Fruit fly (Drosophila melanogaster) whole organism, embryonic: ENCODE measurements around the gene Sbp2.

Source experiments
- Aef1 ChIP-seq: fragments of 200-800 bp; sonication (Bioruptor generic); IDR thresholded peaks from 3 replicates; pipeline ENCODE4 v1.3.6; 2022; ENCODE audit warnings: missing biosample characterization, missing genetic modification characterization
- Atf6 ChIP-seq: fragments of 200-800 bp; sonication (Bioruptor generic); IDR thresholded peaks from 2 replicates; pipeline ENCODE4 v1.3.6; 2022; ENCODE audit warnings: missing biosample characterization, missing genetic modification characterization
- C15 ChIP-seq: fragments of 200-800 bp; sonication (Bioruptor generic); IDR thresholded peaks from 3 replicates; pipeline ENCODE4 v1.3.6; 2022; ENCODE audit warnings: missing biosample characterization, missing genetic modification characterization
- CG10147 ChIP-seq: fragments of 200-800 bp; sonication (Bioruptor generic); optimal IDR thresholded peaks from 2 replicates; lab custom pipeline; 2019; ENCODE audit warnings: missing biosample characterization, mild to moderate bottlenecking, missing genetic modification characterization, moderate library complexity
- CG10462 ChIP-seq: fragments of 200-800 bp; sonication (Bioruptor generic); optimal IDR thresholded peaks from 2 replicates; lab custom pipeline; 2016; ENCODE audit warnings: missing biosample characterization, missing genetic modification characterization
- CG10543 ChIP-seq: fragments of 200-800 bp; sonication (Bioruptor generic); optimal IDR thresholded peaks from 3 replicates; lab custom pipeline; 2017; ENCODE audit warnings: missing biosample characterization, mild to moderate bottlenecking, missing genetic modification characterization, moderate library complexity
- CG11093 ChIP-seq: fragments of 200-800 bp; sonication (Bioruptor generic); IDR thresholded peaks from 3 replicates; pipeline ENCODE4 v1.3.6; 2022; ENCODE audit warnings: missing biosample characterization, missing genetic modification characterization
- CG12391 ChIP-seq: fragments of 200-800 bp; sonication (Bioruptor generic); optimal IDR thresholded peaks from 3 replicates; lab custom pipeline; 2018; ENCODE audit warnings: missing biosample characterization, mild to moderate bottlenecking, missing genetic modification characterization, moderate library complexity
- CG13296 ChIP-seq: fragments of 200-800 bp; sonication (Bioruptor generic); optimal IDR thresholded peaks from 3 replicates; lab custom pipeline; 2018; ENCODE audit warnings: missing biosample characterization, mild to moderate bottlenecking, missing genetic modification characterization
- CG13775 ChIP-seq: fragments of 200-800 bp; sonication (Bioruptor generic); optimal IDR thresholded peaks from 3 replicates; lab custom pipeline; 2017; ENCODE audit warnings: missing biosample characterization, mild to moderate bottlenecking, missing genetic modification characterization
- CG13894 ChIP-seq: fragments of 200-800 bp; sonication (Bioruptor generic); optimal IDR thresholded peaks from 3 replicates; lab custom pipeline; 2018; ENCODE audit warnings: missing biosample characterization, mild to moderate bottlenecking, missing genetic modification characterization, moderate library complexity
- CG14050 ChIP-seq: fragments of 200-800 bp; sonication (Bioruptor generic); IDR thresholded peaks from 3 replicates; pipeline ENCODE4 v1.3.6; 2022; ENCODE audit warnings: missing biosample characterization, missing genetic modification characterization
- CG15601 ChIP-seq: fragments of 200-800 bp; sonication (Bioruptor generic); optimal IDR thresholded peaks from 3 replicates; lab custom pipeline; 2019; ENCODE audit warnings: missing biosample characterization, mild to moderate bottlenecking, missing genetic modification characterization, moderate library complexity
- CG17568 ChIP-seq: fragments of 200-800 bp; sonication (Bioruptor generic); optimal IDR thresholded peaks from 2 replicates; lab custom pipeline; 2018; ENCODE audit warnings: missing biosample characterization, mild to moderate bottlenecking, missing genetic modification characterization, moderate library complexity
- CG18011 ChIP-seq: fragments of 200-800 bp; sonication (Bioruptor generic); optimal IDR thresholded peaks from 2 replicates; lab custom pipeline; 2017; ENCODE audit warnings: missing biosample characterization, missing genetic modification characterization, mild to moderate bottlenecking, moderate library complexity, missing genotype
- CG18262 ChIP-seq: fragments of 200-800 bp; optimal IDR thresholded peaks from 3 replicates; lab custom pipeline; 2019; ENCODE audit warnings: missing biosample characterization, mild to moderate bottlenecking, missing genetic modification characterization, moderate library complexity
- CG2875 ChIP-seq: fragments of 200-800 bp; sonication (Bioruptor generic); optimal IDR thresholded peaks from 2 replicates; lab custom pipeline; 2017; ENCODE audit warnings: missing biosample characterization, mild to moderate bottlenecking, missing genetic modification characterization, missing genetic modification reagents
- CG31365 ChIP-seq: fragments of 200-800 bp; sonication (Bioruptor generic); optimal IDR thresholded peaks from 2 replicates; lab custom pipeline; 2018; ENCODE audit warnings: missing biosample characterization, mild to moderate bottlenecking, missing genetic modification characterization
- CG33213 ChIP-seq: fragments of 200-800 bp; sonication (Bioruptor generic); optimal IDR thresholded peaks from 3 replicates; lab custom pipeline; 2016; ENCODE audit warnings: missing biosample characterization, missing genetic modification characterization
- CG3847 ChIP-seq: fragments of 200-800 bp; sonication (Bioruptor generic); IDR thresholded peaks from 2 replicates; pipeline ENCODE4 v1.3.6; 2022; ENCODE audit warnings: missing biosample characterization, missing genetic modification characterization
- CG4730 ChIP-seq: fragments of 200-800 bp; sonication (Bioruptor generic); IDR thresholded peaks from 2 replicates; pipeline ENCODE4 v1.3.6; 2022; ENCODE audit warnings: missing biosample characterization, missing genetic modification characterization
- CG5953 ChIP-seq: fragments of 200-800 bp; sonication (Bioruptor generic); IDR thresholded peaks from 2 replicates; pipeline ENCODE4 v1.3.6; 2022; ENCODE audit warnings: missing biosample characterization, missing genetic modification characterization
- CG7357 ChIP-seq: fragments of 200-800 bp; sonication (Bioruptor generic); IDR thresholded peaks from 3 replicates; pipeline ENCODE4 v1.3.6; 2022; ENCODE audit warnings: missing biosample characterization, missing genetic modification characterization
- CG8388 ChIP-seq: fragments of 200-800 bp; sonication (Bioruptor generic); optimal IDR thresholded peaks from 2 replicates; lab custom pipeline; 2019; ENCODE audit warnings: missing biosample characterization, mild to moderate bottlenecking, missing genetic modification characterization, moderate library complexity
- CG8944 ChIP-seq: fragments of 200-800 bp; sonication (Bioruptor generic); optimal IDR thresholded peaks from 3 replicates; lab custom pipeline; 2016; ENCODE audit warnings: missing biosample characterization, missing genetic modification characterization
- CG9215 ChIP-seq: fragments of 200-800 bp; sonication (Bioruptor generic); IDR thresholded peaks from 2 replicates; pipeline ENCODE4 v1.3.6; 2022; ENCODE audit warnings: missing biosample characterization, missing genetic modification characterization
- CHES-1-like ChIP-seq: fragments of 200-800 bp; sonication (Bioruptor generic); optimal IDR thresholded peaks from 2 replicates; lab custom pipeline; 2016; ENCODE audit warnings: missing biosample characterization, missing genetic modification characterization
- Chrac-16 ChIP-seq: fragments of 200-800 bp; sonication (Bioruptor generic); optimal IDR thresholded peaks from 3 replicates; lab custom pipeline; 2016; ENCODE audit warnings: missing biosample characterization, missing genetic modification characterization
- CoRest ChIP-seq: fragments of 200-800 bp; sonication (Bioruptor generic); optimal IDR thresholded peaks from 3 replicates; lab custom pipeline; 2018; ENCODE audit warnings: missing biosample characterization, mild to moderate bottlenecking, missing genetic modification characterization, moderate library complexity
- Drgx ChIP-seq: fragments of 200-800 bp; sonication (Bioruptor generic); IDR thresholded peaks from 2 replicates; pipeline ENCODE4 v1.3.6; 2022; ENCODE audit warnings: missing biosample characterization, missing genetic modification characterization
- ERR ChIP-seq: fragments of 200-800 bp; sonication (Bioruptor generic); optimal IDR thresholded peaks from 2 replicates; lab custom pipeline; 2016; ENCODE audit warnings: missing biosample characterization, missing genetic modification characterization
- H15 ChIP-seq: fragments of 200-800 bp; sonication (Bioruptor generic); IDR thresholded peaks from 3 replicates; pipeline ENCODE4 v1.3.6; 2022; ENCODE audit warnings: missing biosample characterization, missing genetic modification characterization
- Nf-YB ChIP-seq: fragments of 200-800 bp; sonication (Bioruptor generic); optimal IDR thresholded peaks from 3 replicates; lab custom pipeline; 2019; ENCODE audit warnings: missing biosample characterization, mild to moderate bottlenecking, missing genetic modification characterization, moderate library complexity
- bab2 ChIP-seq: fragments of 200-800 bp; sonication (Bioruptor generic); optimal IDR thresholded peaks from 2 replicates; lab custom pipeline; 2016; ENCODE audit warnings: missing biosample characterization, missing genetic modification characterization
- bsh ChIP-seq, 2 experiments: fragments of 200-800 bp; sonication (Bioruptor generic); optimal IDR thresholded peaks; 2 replicates each; lab custom pipeline; 2017 to 2018; ENCODE audit warnings: mild to moderate bottlenecking in 2 of 2, missing biosample characterization in 2 of 2, missing genetic modification characterization in 2 of 2, moderate library complexity in 1 of 2
- cato ChIP-seq: fragments of 200-800 bp; sonication (Bioruptor generic); optimal IDR thresholded peaks from 2 replicates; lab custom pipeline; 2016; ENCODE audit warnings: missing biosample characterization, missing genetic modification characterization, borderline replicate concordance
- chif ChIP-seq, 2 experiments: fragments of 200-800 bp; sonication (Bioruptor generic); optimal IDR thresholded peaks; 3 replicates each; lab custom pipeline; 2016; ENCODE audit warnings: missing biosample characterization in 2 of 2, missing genetic modification characterization in 2 of 2
- crc ChIP-seq: fragments of 200-800 bp; sonication (Bioruptor generic); optimal IDR thresholded peaks from 2 replicates; lab custom pipeline; 2016; ENCODE audit warnings: missing biosample characterization, missing genetic modification characterization
- gce ChIP-seq: fragments of 200-800 bp; sonication (Bioruptor generic); IDR thresholded peaks from 3 replicates; pipeline ENCODE4 v1.3.6; 2022; ENCODE audit warnings: missing biosample characterization, missing genetic modification characterization
- kni ChIP-seq: fragments of 200-800 bp; sonication (Bioruptor generic); optimal IDR thresholded peaks from 3 replicates; lab custom pipeline; 2017; ENCODE audit warnings: mild to moderate bottlenecking, missing biosample characterization, missing genetic modification reagents, missing genetic modification characterization
- pan ChIP-seq, 4 experiments: fragments of >200 bp in 3 of 4; fragments of 200-800 bp in 1 of 4; sonication (Bioruptor generic) in 1 of 4; optimal IDR thresholded peaks in 3 of 4; IDR thresholded peaks in 1 of 4; 2 replicates each; pipeline versions ENCODE4 v1.3.6 to Lab custom; 2017 to 2022; ENCODE audit warnings: missing biosample characterization in 2 of 4, missing genetic modification characterization in 2 of 4, mixed read lengths in 1 of 4
- rib ChIP-seq: fragments of 200-800 bp; sonication (Bioruptor generic); IDR thresholded peaks from 2 replicates; pipeline ENCODE4 v1.3.6; 2022; ENCODE audit warnings: missing biosample characterization, missing genetic modification characterization
- schlank ChIP-seq: fragments of 200-800 bp; sonication (Bioruptor generic); optimal IDR thresholded peaks from 2 replicates; lab custom pipeline; 2018; ENCODE audit warnings: missing biosample characterization, mild to moderate bottlenecking, missing genetic modification characterization
- slou ChIP-seq: fragments of 200-800 bp; sonication (Bioruptor generic); optimal IDR thresholded peaks from 3 replicates; lab custom pipeline; 2016; ENCODE audit warnings: missing biosample characterization, missing genetic modification characterization
- slp2 ChIP-seq: fragments of 200-800 bp; sonication (Bioruptor generic); optimal IDR thresholded peaks from 2 replicates; lab custom pipeline; 2016; ENCODE audit warnings: missing biosample characterization, missing genetic modification characterization
- tgo ChIP-seq: fragments of 200-800 bp; sonication (Bioruptor generic); IDR thresholded peaks from 3 replicates; pipeline ENCODE4 v1.3.6; 2022; ENCODE audit warnings: missing biosample characterization, missing genetic modification characterization
- vvl ChIP-seq: fragments of 200-800 bp; sonication (Bioruptor generic); IDR thresholded peaks from 2 replicates; pipeline ENCODE4 v1.3.6; 2022; ENCODE audit warnings: missing biosample characterization, missing genetic modification characterization
- z ChIP-seq: fragments of 200-800 bp; sonication (Bioruptor generic); IDR thresholded peaks from 3 replicates; pipeline ENCODE4 v1.3.6; 2022; ENCODE audit warnings: missing biosample characterization, missing genetic modification characterization

The Sbp2 gene

DNA sequence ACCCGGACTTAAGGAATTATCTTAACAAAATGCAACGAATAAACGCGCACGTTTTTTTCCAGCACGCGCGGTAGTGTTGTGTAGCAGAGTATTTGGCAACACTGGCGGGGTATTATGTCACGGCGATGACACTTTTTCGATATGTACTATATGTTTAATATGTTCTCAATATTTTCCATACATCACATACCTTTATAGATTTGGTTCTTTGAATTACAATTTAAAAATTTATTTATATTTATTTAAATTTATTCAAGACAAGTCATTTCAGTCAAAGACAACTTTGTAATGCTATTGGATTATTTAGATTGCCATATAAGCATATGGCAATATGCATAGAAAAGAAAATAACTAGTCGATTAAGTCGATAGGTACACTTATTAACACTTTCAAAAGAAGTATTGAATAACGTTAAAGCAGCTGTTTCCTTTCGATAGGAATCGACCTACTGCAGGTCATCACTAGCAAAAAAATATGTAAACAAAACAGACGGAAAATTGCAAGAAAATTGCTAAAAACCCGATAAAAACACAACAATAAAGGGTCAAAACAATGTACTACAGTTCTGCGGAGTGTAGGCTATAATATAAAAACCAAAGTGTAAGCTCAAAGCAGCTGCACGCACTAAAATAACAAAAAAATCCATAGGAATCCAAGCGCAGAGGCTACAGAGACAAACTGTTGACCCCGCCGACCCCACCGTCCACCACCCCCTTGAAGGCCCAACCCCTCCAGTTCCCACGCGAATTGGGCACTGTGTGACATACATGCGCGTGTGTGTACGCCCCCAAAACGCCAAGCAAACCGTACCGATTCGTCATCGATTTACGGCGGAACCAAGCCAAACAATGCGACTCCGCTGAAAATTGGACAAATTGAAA lies 42.4 kb downstream of the Sbp2 start, which contains the start of the genes CG7182 and GAPcenA (continued):
- TF ChIP-seq Atf6 (GFP tag; lab: Robert Waterston, UW) (no peak), gce (GFP tag; lab: Robert Waterston, UW) (no peak), Chrac-16 (GFP tag; lab: Kevin White, UChicago) (peak; percentile 63), bab2 (GFP tag; lab: Kevin White, UChicago) (peak; percentile 7), tgo (GFP tag; lab: Robert Waterston, UW) (peak; percentile 46), CG12391 (tag; lab: Kevin White, UChicago) (peak; percentile 81), CG10543 (GFP tag; lab: Kevin White, UChicago) (peak; percentile 75), Drgx (GFP tag; lab: Robert Waterston, UW) (no peak), cato (peak; percentile 27), H15 (0 out of 3 replicates have a peak, but pooled peaks have one; percentile 27), CG11093 (GFP tag; lab: Robert Waterston, UW) (no peak), bsh (GFP tag; optimal IDR thresholded peaks at IDR 0.05; lab: Kevin White, UChicago) (peak in 1 of 2 experiments; percentile 56), CG7357 (GFP tag; lab: Robert Waterston, UW) (no peak), Aef1 (GFP tag; lab: Robert Waterston, UW) (peak; percentile 39; the same call in 1 of the 3 replicates), crc (no peak), CG17568 (GFP tag; lab: Kevin White, UChicago) (no peak), z (GFP tag; lab: Robert Waterston, UW) (no peak), CG2875 (GFP tag; lab: Kevin White, UChicago) (no peak), CG13894 (peak; percentile 71), CG5953 (GFP tag; lab: Robert Waterston, UW) (no peak), CG13775 (peak; percentile 79), slp2 (GFP tag; lab: Kevin White, UChicago) (peak; percentile 0), CG18262 (tag; lab: Kevin White, UChicago) (peak; percentile 79), CHES-1-like (GFP tag; lab: Kevin White, UChicago) (no peak), CG4730 (GFP tag; lab: Robert Waterston, UW) (no peak), ERR (GFP tag; lab: Kevin White, UChicago) (no peak), CG3847 (GFP tag; lab: Robert Waterston, UW) (peak; percentile 58; the same call in 1 of the 2 replicates), CG10147 (GFP tag; lab: Kevin White, UChicago) (peak; percentile 68), CG13296 (peak; percentile 57), CG33213 (GFP tag; lab: Kevin White, UChicago) (peak; percentile 35), schlank (peak; percentile 35), CG10462 (GFP tag; lab: Kevin White, UChicago) (peak; percentile 45), CoRest (tag; lab: Kevin White, UChicago) (peak; percentile 86), slou (GFP tag; lab: Kevin White, UChicago) (peak; percentile 16), CG31365 (tag; lab: Kevin White, UChicago) (no peak), chif (GFP tag; optimal IDR thresholded peaks at IDR 0.05; lab: Kevin White, UChicago) (peak; percentile 1 to 15), kni (GFP tag; lab: Kevin White, UChicago) (no peak), vvl (GFP tag; lab: Robert Waterston, UW) (peak; percentile 53), CG9215 (GFP tag; lab: Robert Waterston, UW) (peak; percentile 60), Nf-YB (GFP tag; lab: Kevin White, UChicago) (peak; percentile 57), pan (optimal IDR thresholded peaks at IDR 0.05; lab: Kevin White, UChicago) (no peak), pan (GFP tag; optimal IDR thresholded peaks at IDR 0.05 in 1 of 2, IDR thresholded peaks at IDR 0.05 in 1 of 2) (peak in 1 of 2 experiments; percentile 45), C15 (GFP tag; lab: Robert Waterston, UW) (no peak), CG18011 (GFP tag; lab: Kevin White, UChicago) (no peak), CG8944 (no peak), CG15601 (tag; lab: Kevin White, UChicago) (peak; percentile 79), CG8388 (GFP tag; lab: Kevin White, UChicago) (peak; percentile 53), CG14050 (GFP tag; lab: Robert Waterston, UW) (peak; percentile 42; the same call in 1 of the 3 replicates), rib (no peak)
